Worm (Caenorhabditis elegans) whole organism, mixed stage, embryonic: Measurements from ENCODE around the gene chk-2.

Source experiments
- blmp-1 ChIP-seq: fragments of 150-350 bp; optimal IDR thresholded peaks from 2 replicates; lab custom pipeline; 2014; ENCODE audit warnings: missing biosample characterization, missing genetic modification characterization
- ceh-43 ChIP-seq: fragments of 200-800 bp; sonication (Bioruptor generic); optimal IDR thresholded peaks from 2 replicates; lab custom pipeline; 2018; ENCODE audit warnings: mild to moderate bottlenecking, missing genetic modification characterization, moderate library complexity, missing compliant biosample characterization
- drap-1 ChIP-seq: fragments of 200-800 bp; sonication (Bioruptor generic); optimal IDR thresholded peaks from 3 replicates; lab custom pipeline; 2018; ENCODE audit warnings: mild to moderate bottlenecking, missing genetic modification characterization, missing compliant biosample characterization
- elt-1 ChIP-seq: sonication (generic microtip); optimal IDR thresholded peaks from 2 replicates; lab custom pipeline; 2017; ENCODE audit warnings: missing genetic modification characterization, mild to moderate bottlenecking, missing compliant biosample characterization, antibody characterized with exemption, moderate library complexity, borderline replicate concordance; ENCODE audit not compliant: insufficient read depth
- nhr-12 ChIP-seq: fragments of 150-350 bp; optimal IDR thresholded peaks from 2 replicates; lab custom pipeline; 2014; ENCODE audit warnings: missing biosample characterization, missing genetic modification characterization
- nhr-237 ChIP-seq: fragments of 150-350 bp; optimal IDR thresholded peaks from 2 replicates; lab custom pipeline; 2014; ENCODE audit warnings: missing biosample characterization, missing genetic modification characterization
- nhr-28 ChIP-seq: fragments of 150-350 bp; optimal IDR thresholded peaks from 2 replicates; lab custom pipeline; 2014; ENCODE audit warnings: missing biosample characterization, missing genetic modification characterization
- nhr-76 ChIP-seq: sonication (generic microtip); optimal IDR thresholded peaks from 2 replicates; lab custom pipeline; 2017; ENCODE audit warnings: missing biosample characterization, missing genetic modification characterization
- pha-4 ChIP-seq: fragments of 150-350 bp; optimal IDR thresholded peaks from 2 replicates; lab custom pipeline; 2018; ENCODE audit warnings: missing biosample characterization, missing genetic modification reagents, missing genetic modification characterization
- unc-39 ChIP-seq: fragments of 150-350 bp; optimal IDR thresholded peaks from 2 replicates; lab custom pipeline; 2014; ENCODE audit warnings: missing biosample characterization, missing genetic modification characterization
- unc-62 ChIP-seq: fragments of 150-350 bp; optimal IDR thresholded peaks from 2 replicates; lab custom pipeline; 2014; ENCODE audit warnings: missing biosample characterization, missing genetic modification reagents, missing genetic modification characterization

- TF ChIP-seq ceh-43 (GFP tag; lab: Kevin White, UChicago), result no peak
- TF ChIP-seq unc-62 (GFP tag; lab: Kevin White, UChicago), result no peak
- no peak for TF ChIP-seq elt-1 (tag; lab: Kevin White, UChicago)
- TF ChIP-seq nhr-76 (tag; lab: Kevin White, UChicago), result no peak
- no peak for TF ChIP-seq blmp-1 (tag; lab: Kevin White, UChicago)
- no peak for TF ChIP-seq drap-1 (GFP tag; lab: Kevin White, UChicago)
- no peak for TF ChIP-seq nhr-28
- no peak for TF ChIP-seq nhr-12 (tag; lab: Kevin White, UChicago)
- no peak for TF ChIP-seq pha-4 (tag; lab: Kevin White, UChicago)
- TF ChIP-seq unc-39 (tag; lab: Kevin White, UChicago), result no peak
- no peak for TF ChIP-seq nhr-237 (tag; lab: Kevin White, UChicago)
Observed at ce11 chrV:19905988-19906387, 9.8 kb downstream of the chk-2 start.
